Worm (Caenorhabditis elegans): ENCODE results near the gene F10G7.9.

ce11 chrII:4665359-4665758 lies 40.9 kb downstream of the F10G7.9 start, which contains the start of gene T05A7.11:
- no peak for TF ChIP-seq unc-130 (GFP tag; optimal IDR thresholded peaks at IDR 0.05)
- no peak for TF ChIP-seq fos-1 (tag; optimal IDR thresholded peaks at IDR 0.05)
- TF ChIP-seq nhr-10 (tag; optimal IDR thresholded peaks at IDR 0.05) = no peak
- no peak for TF ChIP-seq pha-4 (GFP tag; IDR thresholded peaks at IDR 0.05)
- TF ChIP-seq pha-4 (tag; optimal IDR thresholded peaks at IDR 0.05) = no peak
- TF ChIP-seq hif-1 (tag; optimal IDR thresholded peaks at IDR 0.05) = no peak
- no peak for TF ChIP-seq mdl-1 (tag; optimal IDR thresholded peaks at IDR 0.05)
- no peak for TF ChIP-seq dve-1 (tag; optimal IDR thresholded peaks at IDR 0.05; ENCODE audit: insufficient read depth)
- TF ChIP-seq unc-39 (tag; optimal IDR thresholded peaks at IDR 0.05) = no peak

Measured in whole organism, L4 larva.